Fruit fly (Drosophila melanogaster) S2 (cell line): Measurements from ENCODE around the gene CG12689.

ENCODE experiments used
- CG8478 ChIP-seq: fragments of >200 bp; optimal IDR thresholded peaks from 2 replicates; lab custom pipeline; 2018
- CTCF ChIP-seq, 2 experiments: fragments of >200 bp; optimal IDR thresholded peaks; 2 replicates each; lab custom pipeline; 2018

- no peak for TF ChIP-seq CG8478 (lab: Kevin White, UChicago)
- no peak for TF ChIP-seq CTCF (optimal IDR thresholded peaks at IDR 0.05; lab: Kevin White, UChicago)
Measured at dm6 chrX:7579023-7579422, 6.9 kb downstream of the CG12689 start.
